Worm (Caenorhabditis elegans): ENCODE measurements around the gene rps-23.

rps-23 gene

DNA sequence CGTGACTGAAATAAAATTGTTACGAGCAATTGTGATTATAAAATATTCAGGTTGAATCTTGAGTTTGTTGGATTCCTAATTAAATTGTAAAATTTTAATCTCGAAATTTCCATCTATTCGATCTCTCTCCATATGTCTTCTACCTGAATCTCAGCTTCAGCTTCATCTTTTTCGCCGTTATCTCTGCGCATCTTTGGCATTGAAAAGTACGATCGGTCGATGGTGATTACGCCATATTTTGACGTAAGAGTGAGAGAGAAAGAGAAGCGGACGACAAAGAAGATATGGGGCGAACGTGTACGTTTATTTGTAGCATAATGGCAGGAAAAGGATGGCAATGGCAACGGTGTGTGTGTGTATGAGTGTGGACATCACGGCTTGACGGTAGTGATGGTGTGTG is 24.3 kb downstream of the rps-23 start (continued):
- TF ChIP-seq atf-7 (tag; optimal IDR thresholded peaks at IDR 0.05): no peak
- no peak for TF ChIP-seq cebp-2 (GFP tag; IDR thresholded peaks at IDR 0.05)
- no peak for TF ChIP-seq madf-10 (tag; optimal IDR thresholded peaks at IDR 0.05)

DNA sequence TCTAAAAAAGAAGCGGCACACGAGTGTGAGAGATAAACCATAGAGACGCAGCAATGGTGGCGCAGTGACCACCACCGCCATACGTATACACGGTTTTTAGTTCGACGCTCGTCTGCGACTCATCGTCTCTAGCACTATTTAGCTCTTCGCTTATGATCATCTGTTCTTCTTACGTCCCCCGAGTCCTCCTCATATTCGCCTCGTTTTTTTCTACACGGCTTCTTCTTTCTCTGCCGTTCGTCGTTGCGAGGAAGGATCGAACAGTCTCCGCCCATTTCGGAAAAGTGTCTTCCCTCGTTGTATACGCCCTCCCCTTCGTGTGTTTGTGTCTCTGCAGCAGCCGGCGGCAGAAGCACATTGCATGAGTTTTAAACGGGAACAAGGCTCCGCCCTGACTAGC is 25.9 kb downstream of the rps-23 start:
- TF ChIP-seq dpff-1 (tag; optimal IDR thresholded peaks at IDR 0.05) (no peak), pbrm-1 (GFP tag; IDR thresholded peaks at IDR 0.05) (no peak), hlh-12 (tag; optimal IDR thresholded peaks at IDR 0.05) (no peak), unc-130 (GFP tag; optimal IDR thresholded peaks at IDR 0.05) (no peak), attf-6 (GFP tag; IDR thresholded peaks at IDR 0.05) (no peak), lin-35 (GFP tag; optimal IDR thresholded peaks at IDR 0.05) (no peak), F49E8.2 (tag; optimal IDR thresholded peaks at IDR 0.05; ENCODE audit: insufficient read depth) (no peak), egl-18 (GFP tag; IDR thresholded peaks at IDR 0.05) (no peak), atf-7 (tag; optimal IDR thresholded peaks at IDR 0.05) (no peak), ceh-79 (tag; optimal IDR thresholded peaks at IDR 0.05) (no peak), nhr-179 (tag; optimal IDR thresholded peaks at IDR 0.05) (no peak), cebp-2 (GFP tag; IDR thresholded peaks at IDR 0.05) (no peak), T07F8.4 (tag; optimal IDR thresholded peaks at IDR 0.05) (no peak), F22D6.2 (tag; optimal IDR thresholded peaks at IDR 0.05) (no peak), bed-1 (GFP tag; IDR thresholded peaks at IDR 0.05) (no peak), ceh-27 (GFP tag; optimal IDR thresholded peaks at IDR 0.05) (no peak), efl-1 (GFP tag; optimal IDR thresholded peaks at IDR 0.05) (no peak), ceh-100 (GFP tag; IDR thresholded peaks at IDR 0.05) (no peak), die-1 (tag; optimal IDR thresholded peaks at IDR 0.05) (no peak), dox-1 (GFP tag; IDR thresholded peaks at IDR 0.05) (peak; percentile 48; the same call in 1 of the 2 replicates), attf-3 (GFP tag; conservative IDR thresholded peaks at IDR 0.05) (no peak), ekl-4 (GFP tag; IDR thresholded peaks at IDR 0.05) (no peak), Y95B8A.8 (GFP tag; IDR thresholded peaks at IDR 0.05) (no peak), lir-1 (GFP tag; conservative IDR thresholded peaks at IDR 0.05) (no peak), B0019.2 (GFP tag; conservative IDR thresholded peaks at IDR 0.05) (no peak), hmg-1.2 (GFP tag; IDR thresholded peaks at IDR 0.05) (peak; percentile 53), snpc-1.1 (tag; optimal IDR thresholded peaks at IDR 0.05; ENCODE audit: insufficient read depth) (no peak), madf-8 (GFP tag; conservative IDR thresholded peaks at IDR 0.05) (no peak), Y53F4B.3 (GFP tag; IDR thresholded peaks at IDR 0.05) (no peak), Y56A3A.18 (GFP tag; IDR thresholded peaks at IDR 0.05) (no peak), zfh-2 (GFP tag; conservative IDR thresholded peaks at IDR 0.05) (peak; percentile 71; the same call in 1 of the 2 replicates), dpl-1 (GFP tag; optimal IDR thresholded peaks at IDR 0.05) (no peak), ceh-58 (GFP tag; IDR thresholded peaks at IDR 0.05) (no peak), unc-62 (GFP tag; optimal IDR thresholded peaks at IDR 0.05) (no peak), xnd-1 (tag; optimal IDR thresholded peaks at IDR 0.05) (no peak), athp-1 (tag; optimal IDR thresholded peaks at IDR 0.05) (no peak), attf-5 (GFP tag; optimal IDR thresholded peaks at IDR 0.05) (no peak), ztf-18 (tag; optimal IDR thresholded peaks at IDR 0.05) (no peak), snpc-4 (GFP tag; optimal IDR thresholded peaks at IDR 0.05) (no peak), snpc-4 (tag; optimal IDR thresholded peaks at IDR 0.05) (peak in 1 of 4 experiments; percentile 15), tbp1 (GFP tag; optimal IDR thresholded peaks at IDR 0.05) (no peak), let-607 (tag; optimal IDR thresholded peaks at IDR 0.05) (no peak), mxl-1 (tag; optimal IDR thresholded peaks at IDR 0.05) (no peak), ztf-25 (GFP tag; IDR thresholded peaks at IDR 0.05) (no peak), egl-44 (GFP tag; IDR thresholded peaks at IDR 0.05) (no peak), cebp-1 (GFP tag; IDR thresholded peaks at IDR 0.05) (0 out of 2 replicates have a peak, but pooled peaks have one; percentile 22), cebp-1 (tag; optimal IDR thresholded peaks at IDR 0.05) (no peak)

All from whole organism, young adult.